Worm (Caenorhabditis elegans) whole organism, L3 larva: ENCODE data around the gene Y19D2B.1.

ENCODE experiments used
- R02D3.7 ChIP-seq: fragments of 150-350 bp; optimal IDR thresholded peaks from 2 replicates; lab custom pipeline; 2014; ENCODE audit warnings: missing biosample characterization, missing genetic modification characterization
- ama-1 ChIP-seq: fragments of 150-350 bp; optimal IDR thresholded peaks from 2 replicates; lab custom pipeline; 2018
- ceh-16 ChIP-seq: sonication (generic microtip); optimal IDR thresholded peaks from 2 replicates; lab custom pipeline; 2017; ENCODE audit warnings: missing biosample characterization, missing genetic modification characterization
- daf-12 ChIP-seq: fragments of 150-350 bp; optimal IDR thresholded peaks from 2 replicates; lab custom pipeline; 2014; ENCODE audit warnings: missing biosample characterization, missing genetic modification reagents, missing genetic modification characterization
- lin-39 ChIP-seq: fragments of 150-350 bp; optimal IDR thresholded peaks from 2 replicates; lab custom pipeline; 2018; ENCODE audit warnings: missing biosample characterization, missing genetic modification reagents, missing genetic modification characterization
- mdl-1 ChIP-seq: fragments of 150-350 bp; optimal IDR thresholded peaks from 2 replicates; lab custom pipeline; 2014; ENCODE audit warnings: missing biosample characterization, missing genetic modification characterization
- nhr-28 ChIP-seq: fragments of 150-350 bp; optimal IDR thresholded peaks from 2 replicates; lab custom pipeline; 2014; ENCODE audit warnings: missing biosample characterization, missing genetic modification characterization
- nhr-76 ChIP-seq: fragments of 150-350 bp; sonication (generic microtip); optimal IDR thresholded peaks from 5 replicates; lab custom pipeline; 2014; ENCODE audit warnings: missing biosample characterization, missing genetic modification characterization
- pha-4 ChIP-seq: fragments of 150-350 bp; optimal IDR thresholded peaks from 2 replicates; lab custom pipeline; 2014; ENCODE audit warnings: missing biosample characterization, missing genetic modification reagents, missing genetic modification characterization
- pqm-1 ChIP-seq: fragments of 150-350 bp; optimal IDR thresholded peaks from 2 replicates; lab custom pipeline; 2017; ENCODE audit warnings: missing biosample characterization, missing genetic modification characterization, inconsistent platforms
- skn-1 ChIP-seq: fragments of 150-350 bp; optimal IDR thresholded peaks from 2 replicates; lab custom pipeline; 2014; ENCODE audit warnings: missing biosample characterization, missing genetic modification characterization
- snpc-4 ChIP-seq: fragments of 150-350 bp; optimal IDR thresholded peaks from 2 replicates; lab custom pipeline; 2014; ENCODE audit warnings: missing biosample characterization, missing genetic modification characterization
- unc-62 ChIP-seq: fragments of 150-350 bp; sonication (generic microtip); optimal IDR thresholded peaks from 4 replicates; lab custom pipeline; 2014; ENCODE audit warnings: missing biosample characterization, missing genetic modification reagents, missing genetic modification characterization

ce11 chrII:10888979-10889378 lies 33.8 kb downstream of the Y19D2B.1 start, which contains the start of gene ptr-8:
- TF ChIP-seq lin-39 (tag; lab: Kevin White, UChicago) (no peak), ceh-16 (tag; lab: Kevin White, UChicago) (no peak), pqm-1 (tag; lab: Kevin White, UChicago) (no peak), snpc-4 (tag; lab: Kevin White, UChicago) (no peak), nhr-76 (tag; lab: Kevin White, UChicago) (no peak), ama-1 (lab: Kevin White, UChicago) (no peak), mdl-1 (no peak), skn-1 (tag; lab: Kevin White, UChicago) (no peak), pha-4 (tag; lab: Kevin White, UChicago) (no peak), daf-12 (tag; lab: Kevin White, UChicago) (no peak), R02D3.7 (tag; lab: Kevin White, UChicago) (no peak), nhr-28 (tag; lab: Kevin White, UChicago) (no peak), unc-62 (no peak)
